Fruit fly (Drosophila melanogaster) whole organism, adult: ENCODE results near the gene Or67a.

Experiments
- CG11617 ChIP-seq: fragments of 200-800 bp; sonication (Bioruptor generic); optimal IDR thresholded peaks from 2 replicates; lab custom pipeline; 2017; ENCODE audit warnings: mild to moderate bottlenecking, missing biosample characterization, missing genetic modification reagents, missing genetic modification characterization
- CG12768 ChIP-seq: fragments of 200-800 bp; sonication (Bioruptor generic); optimal IDR thresholded peaks from 2 replicates; lab custom pipeline; 2017; ENCODE audit warnings: missing biosample characterization, missing genetic modification characterization, mild to moderate bottlenecking, moderate library complexity, missing genetic modification reagents
- CG14711 ChIP-seq: fragments of 200-800 bp; sonication (Bioruptor generic); optimal IDR thresholded peaks from 2 replicates; lab custom pipeline; 2018; ENCODE audit warnings: missing biosample characterization, mild to moderate bottlenecking, missing genetic modification characterization, moderate library complexity
- CG7101 ChIP-seq: fragments of 200-800 bp; sonication (Bioruptor generic); optimal IDR thresholded peaks from 2 replicates; lab custom pipeline; 2018; ENCODE audit warnings: missing biosample characterization, mild to moderate bottlenecking, missing genetic modification characterization, moderate library complexity
- Hr96 ChIP-seq: fragments of 200-800 bp; sonication (Bioruptor generic); optimal IDR thresholded peaks from 2 replicates; lab custom pipeline; 2016; ENCODE audit warnings: missing biosample characterization, missing genetic modification characterization
- Mnt ChIP-seq: fragments of 200-800 bp; sonication (Bioruptor generic); optimal IDR thresholded peaks from 2 replicates; lab custom pipeline; 2016; ENCODE audit warnings: missing biosample characterization, mild to moderate bottlenecking, missing genetic modification characterization
- bab1 ChIP-seq: fragments of 200-800 bp; sonication (Bioruptor generic); optimal IDR thresholded peaks from 3 replicates; lab custom pipeline; 2019; ENCODE audit warnings: missing biosample characterization, mild to moderate bottlenecking, missing genetic modification characterization, moderate library complexity
- kay ChIP-seq: fragments of 200-800 bp; sonication (Bioruptor generic); peaks from one replicate; lab custom pipeline; 2016; ENCODE audit warnings: missing biosample characterization, missing genetic modification characterization, borderline replicate concordance
- ovo ChIP-seq: fragments of 200-800 bp; sonication (Bioruptor generic); optimal IDR thresholded peaks from 2 replicates; lab custom pipeline; 2016; ENCODE audit warnings: missing biosample characterization, missing genetic modification characterization
- pad ChIP-seq: fragments of 200-800 bp; sonication (Bioruptor generic); optimal IDR thresholded peaks from 3 replicates; lab custom pipeline; 2017; ENCODE audit warnings: missing biosample characterization, missing genetic modification characterization, mild to moderate bottlenecking, moderate library complexity, missing genetic modification reagents

dm6 chr3L:9504530-9504929 lies 24.3 kb upstream of the Or67a start:
- TF ChIP-seq Mnt (GFP tag; lab: Kevin White, UChicago) (no peak), pad (GFP tag; lab: Kevin White, UChicago) (no peak), CG7101 (no peak), CG12768 (GFP tag; lab: Kevin White, UChicago) (no peak), ovo (GFP tag; lab: Kevin White, UChicago) (peak; percentile 81), kay (GFP tag; lab: Kevin White, UChicago) (no peak), CG14711 (tag; lab: Kevin White, UChicago) (no peak), bab1 (GFP tag; lab: Kevin White, UChicago) (no peak), CG11617 (GFP tag; lab: Kevin White, UChicago) (no peak), Hr96 (GFP tag; lab: Kevin White, UChicago) (no peak)
